Worm (Caenorhabditis elegans) whole organism, L3 larva: ENCODE results near the gene K09H11.4.
A peak's percentile ranks its signal among the peaks of the same experiment; 100 is the strongest.

Experiments
- R02D3.7 ChIP-seq: fragments of 150-350 bp; optimal IDR thresholded peaks from 2 replicates; lab custom pipeline; 2014; ENCODE audit warnings: missing biosample characterization, missing genetic modification characterization
- ZK546.5 ChIP-seq: sonication (generic microtip); optimal IDR thresholded peaks from 2 replicates; lab custom pipeline; 2017; ENCODE audit warnings: missing biosample characterization, missing genetic modification characterization
- aly-2 ChIP-seq: fragments of 150-350 bp; optimal IDR thresholded peaks from 2 replicates; lab custom pipeline; 2014; ENCODE audit warnings: missing biosample characterization, missing genetic modification characterization
- ama-1 ChIP-seq: fragments of 150-350 bp; optimal IDR thresholded peaks from 2 replicates; lab custom pipeline; 2018
- ceh-16 ChIP-seq: sonication (generic microtip); optimal IDR thresholded peaks from 2 replicates; lab custom pipeline; 2017; ENCODE audit warnings: missing biosample characterization, missing genetic modification characterization
- ceh-82 ChIP-seq: fragments of 150-350 bp; optimal IDR thresholded peaks from 2 replicates; lab custom pipeline; 2014; ENCODE audit warnings: missing biosample characterization, missing genetic modification characterization
- ceh-9 ChIP-seq: sonication (generic microtip); optimal IDR thresholded peaks from 2 replicates; lab custom pipeline; 2018; ENCODE audit warnings: missing biosample characterization, missing genetic modification characterization
- egl-27 ChIP-seq: sonication (generic microtip); optimal IDR thresholded peaks from 4 replicates; lab custom pipeline; 2017; ENCODE audit warnings: missing biosample characterization, missing genetic modification reagents, missing genetic modification characterization
- egl-5 ChIP-seq: fragments of 150-350 bp; optimal IDR thresholded peaks from 2 replicates; lab custom pipeline; 2017; ENCODE audit warnings: missing biosample characterization, missing genetic modification reagents, missing genetic modification characterization, inconsistent platforms
- elt-1 ChIP-seq: fragments of 150-350 bp; optimal IDR thresholded peaks from 2 replicates; lab custom pipeline; 2014; ENCODE audit warnings: missing biosample characterization, missing genetic modification characterization
- elt-2 ChIP-seq: sonication (generic microtip); optimal IDR thresholded peaks from 2 replicates; lab custom pipeline; 2016; ENCODE audit warnings: missing genetic modification reagents, mild to moderate bottlenecking, missing genetic modification characterization, missing compliant biosample characterization
- elt-3 ChIP-seq, 3 experiments: fragments of 150-350 bp in 1 of 3; sonication (generic microtip) in 2 of 3; optimal IDR thresholded peaks; 2 replicates in 2 of 3; 4 replicates in 1 of 3; lab custom pipeline; 2014 to 2017; ENCODE audit warnings: missing biosample characterization in 3 of 3, missing genetic modification characterization in 3 of 3
- eor-1 ChIP-seq, 2 experiments: fragments of 150-350 bp; optimal IDR thresholded peaks; 2 replicates each; lab custom pipeline; 2014 to 2018; ENCODE audit warnings: missing biosample characterization in 2 of 2, missing genetic modification characterization in 2 of 2
- fkh-10 ChIP-seq: sonication (generic microtip); optimal IDR thresholded peaks from 2 replicates; lab custom pipeline; 2017; ENCODE audit warnings: missing biosample characterization, missing genetic modification reagents, missing genetic modification characterization
- fkh-2 ChIP-seq: fragments of 150-350 bp; optimal IDR thresholded peaks from 2 replicates; lab custom pipeline; 2014; ENCODE audit warnings: missing biosample characterization, missing genetic modification reagents, missing genetic modification characterization
- fos-1 ChIP-seq: fragments of 150-350 bp; optimal IDR thresholded peaks from 2 replicates; lab custom pipeline; 2014; ENCODE audit warnings: missing biosample characterization, missing genetic modification characterization
- hmg-11 ChIP-seq: sonication (generic microtip); optimal IDR thresholded peaks from 2 replicates; lab custom pipeline; 2016; ENCODE audit warnings: missing genetic modification characterization, missing compliant biosample characterization
- jun-1 ChIP-seq: fragments of 150-350 bp; optimal IDR thresholded peaks from 2 replicates; lab custom pipeline; 2014; ENCODE audit warnings: missing biosample characterization, missing genetic modification reagents, missing genetic modification characterization
- lsy-12 ChIP-seq: sonication (generic microtip); optimal IDR thresholded peaks from 2 replicates; lab custom pipeline; 2016; ENCODE audit warnings: mild to moderate bottlenecking, missing genetic modification characterization, missing compliant biosample characterization
- mdl-1 ChIP-seq: fragments of 150-350 bp; optimal IDR thresholded peaks from 2 replicates; lab custom pipeline; 2014; ENCODE audit warnings: missing biosample characterization, missing genetic modification characterization
- mml-1 ChIP-seq: fragments of 150-350 bp; sonication (generic microtip); optimal IDR thresholded peaks from 3 replicates; lab custom pipeline; 2014; ENCODE audit warnings: missing biosample characterization, missing genetic modification characterization
- nfya-1 ChIP-seq: sonication (generic microtip); optimal IDR thresholded peaks from 2 replicates; lab custom pipeline; 2017; ENCODE audit warnings: missing genetic modification characterization, mild to moderate bottlenecking, missing compliant biosample characterization, antibody characterized with exemption, moderate library complexity; ENCODE audit not compliant: insufficient read depth
- nhr-11 ChIP-seq: fragments of 150-350 bp; optimal IDR thresholded peaks from 2 replicates; lab custom pipeline; 2014; ENCODE audit warnings: missing biosample characterization, missing genetic modification characterization
- nhr-12 ChIP-seq: fragments of 150-350 bp; optimal IDR thresholded peaks from 2 replicates; lab custom pipeline; 2014; ENCODE audit warnings: missing biosample characterization, missing genetic modification characterization
- nhr-23 ChIP-seq: fragments of 150-350 bp; optimal IDR thresholded peaks from 2 replicates; lab custom pipeline; 2014; ENCODE audit warnings: missing biosample characterization, missing genetic modification reagents, missing genetic modification characterization
- nhr-237 ChIP-seq: fragments of 150-350 bp; optimal IDR thresholded peaks from 2 replicates; lab custom pipeline; 2014; ENCODE audit warnings: missing biosample characterization, missing genetic modification characterization
- nhr-25 ChIP-seq: sonication (generic microtip); optimal IDR thresholded peaks from 2 replicates; lab custom pipeline; 2017; ENCODE audit warnings: missing biosample characterization, missing genetic modification characterization
- nhr-28 ChIP-seq: fragments of 150-350 bp; optimal IDR thresholded peaks from 2 replicates; lab custom pipeline; 2014; ENCODE audit warnings: missing biosample characterization, missing genetic modification characterization
- nhr-43 ChIP-seq: sonication (generic microtip); optimal IDR thresholded peaks from 2 replicates; lab custom pipeline; 2016; ENCODE audit warnings: mild to moderate bottlenecking, missing genetic modification characterization, missing compliant biosample characterization; ENCODE audit not compliant: poor library complexity, severe bottlenecking
- nhr-67 ChIP-seq: fragments of 150-350 bp; optimal IDR thresholded peaks from 2 replicates; lab custom pipeline; 2014; ENCODE audit warnings: missing biosample characterization, missing genetic modification characterization
- nhr-76 ChIP-seq: fragments of 150-350 bp; sonication (generic microtip); optimal IDR thresholded peaks from 5 replicates; lab custom pipeline; 2014; ENCODE audit warnings: missing biosample characterization, missing genetic modification characterization
- nhr-77 ChIP-seq: fragments of 150-350 bp; optimal IDR thresholded peaks from 2 replicates; lab custom pipeline; 2014; ENCODE audit warnings: missing biosample characterization, missing genetic modification characterization
- pha-4 ChIP-seq: fragments of 150-350 bp; optimal IDR thresholded peaks from 2 replicates; lab custom pipeline; 2014; ENCODE audit warnings: missing biosample characterization, missing genetic modification reagents, missing genetic modification characterization
- pqm-1 ChIP-seq: fragments of 150-350 bp; optimal IDR thresholded peaks from 2 replicates; lab custom pipeline; 2017; ENCODE audit warnings: missing biosample characterization, missing genetic modification characterization, inconsistent platforms
- sea-2 ChIP-seq: fragments of 150-350 bp; sonication (generic microtip); optimal IDR thresholded peaks from 4 replicates; lab custom pipeline; 2014; ENCODE audit warnings: missing biosample characterization, missing genetic modification reagents, missing genetic modification characterization
- skn-1 ChIP-seq: fragments of 150-350 bp; optimal IDR thresholded peaks from 2 replicates; lab custom pipeline; 2014; ENCODE audit warnings: missing biosample characterization, missing genetic modification characterization
- ztf-11 ChIP-seq: fragments of 150-350 bp; optimal IDR thresholded peaks from 2 replicates; lab custom pipeline; 2014; ENCODE audit warnings: missing biosample characterization, missing genetic modification characterization
- ztf-4 ChIP-seq: fragments of 150-350 bp; optimal IDR thresholded peaks from 2 replicates; lab custom pipeline; 2014; ENCODE audit warnings: missing biosample characterization, missing genetic modification characterization

The K09H11.4 gene

ce11 chrV:5722093-5722492, 4.3 kb downstream of the K09H11.4 start:
- no peak for TF ChIP-seq egl-27 (tag; lab: Kevin White, UChicago)
- TF ChIP-seq nhr-28 = no peak
- TF ChIP-seq elt-2 (tag; lab: Kevin White, UChicago) = no peak
- TF ChIP-seq R02D3.7 (tag; lab: Kevin White, UChicago) = no peak
- no peak for TF ChIP-seq ceh-82
- no peak for TF ChIP-seq elt-3 (tag; optimal IDR thresholded peaks at IDR 0.05; lab: Kevin White, UChicago)
- no peak for TF ChIP-seq nhr-23 (tag; lab: Kevin White, UChicago)
- no peak for TF ChIP-seq elt-1
- no peak for TF ChIP-seq fkh-2 (tag; lab: Kevin White, UChicago)
- no peak for TF ChIP-seq nhr-67
- no peak for TF ChIP-seq nhr-43
- no peak for TF ChIP-seq nfya-1 (tag; lab: Kevin White, UChicago)
- no peak for TF ChIP-seq mdl-1 (tag; lab: Kevin White, UChicago)
- no peak for TF ChIP-seq lsy-12
- no peak for TF ChIP-seq mml-1 (tag; lab: Kevin White, UChicago)
- TF ChIP-seq nhr-237 = no peak

ce11 chrV:5717237-5717935, 9.0 kb downstream of the K09H11.4 start, which contains the start of gene rga-3:
TSS of gene rga-3 (plus strand) at chrV:5717885.
- no peak for TF ChIP-seq nhr-25
- no peak for TF ChIP-seq aly-2 (tag; lab: Kevin White, UChicago)
- no peak for TF ChIP-seq ceh-82
- no peak for TF ChIP-seq ztf-4 (tag; lab: Kevin White, UChicago)
- no peak for TF ChIP-seq mml-1 (tag; lab: Kevin White, UChicago)
- TF ChIP-seq egl-5 (tag; lab: Kevin White, UChicago) = no peak
- no peak for TF ChIP-seq nhr-67
- TF ChIP-seq nhr-12 = no peak
- TF ChIP-seq nfya-1 (tag; lab: Kevin White, UChicago) = no peak
- TF ChIP-seq nhr-77 (tag; lab: Kevin White, UChicago) = no peak
- no peak for TF ChIP-seq fos-1
- no peak for TF ChIP-seq pha-4 (tag; lab: Kevin White, UChicago)
- TF ChIP-seq ceh-9 = no peak
- no peak for TF ChIP-seq nhr-23 (tag; lab: Kevin White, UChicago)
- no peak for TF ChIP-seq sea-2 (GFP tag; lab: Kevin White, UChicago)
- no peak for TF ChIP-seq elt-1
- TF ChIP-seq, all 47 proteins: peak for 0

ce11 chrV:5716508-5716907, 9.9 kb downstream of the K09H11.4 start, which contains the start of gene K09H11.9:
TSS of gene K09H11.9 (minus strand) at chrV:5716608.
- no peak for TF ChIP-seq ZK546.5 (tag; lab: Kevin White, UChicago)

- TF ChIP-seq ceh-9 (no peak), nhr-25 (no peak), egl-5 (tag; lab: Kevin White, UChicago) (no peak), skn-1 (tag; lab: Kevin White, UChicago) (no peak), nhr-28 (no peak), ztf-4 (tag; lab: Kevin White, UChicago) (no peak), pqm-1 (tag; lab: Kevin White, UChicago) (no peak), nhr-67 (no peak), fkh-10 (GFP tag; lab: Kevin White, UChicago) (no peak), nhr-76 (tag; lab: Kevin White, UChicago) (no peak), eor-1 (tag; optimal IDR thresholded peaks at IDR 0.05; lab: Kevin White, UChicago) (no peak), R02D3.7 (tag; lab: Kevin White, UChicago) (no peak), aly-2 (tag; lab: Kevin White, UChicago) (no peak), egl-27 (tag; lab: Kevin White, UChicago) (no peak), pha-4 (tag; lab: Kevin White, UChicago) (no peak), mdl-1 (tag; lab: Kevin White, UChicago) (no peak), nhr-23 (tag; lab: Kevin White, UChicago) (no peak), fos-1 (no peak)
Observed at ce11 chrV:5713510-5713909, 12.9 kb downstream of the K09H11.4 start.

ce11 chrV:5712652-5713051, 13.7 kb downstream of the K09H11.4 start, which contains the start of gene gcst-1:
TSS of gene gcst-1 (plus strand) at chrV:5712928.
- TF ChIP-seq R02D3.7 (tag; lab: Kevin White, UChicago) (no peak), elt-2 (tag; lab: Kevin White, UChicago) (peak; percentile 91), pqm-1 (tag; lab: Kevin White, UChicago) (peak; percentile 75), ztf-4 (tag; lab: Kevin White, UChicago) (no peak), nhr-77 (tag; lab: Kevin White, UChicago) (no peak), ztf-11 (tag; lab: Kevin White, UChicago) (no peak), ama-1 (peak; percentile 1), fos-1 (no peak), jun-1 (peak; percentile 15), ceh-16 (tag; lab: Kevin White, UChicago) (no peak), nhr-11 (tag; lab: Kevin White, UChicago) (no peak), hmg-11 (no peak)
